Fruit fly (Drosophila melanogaster): ENCODE measurements around the gene CG32750.

Gene CG32750

dm6 chrX:6193183-6193810 lies 2.9 kb downstream of the CG32750 start (continued):
- peak in 1 of 2 experiments; percentile 16 for TF ChIP-seq Hr78 (GFP tag; optimal IDR thresholded peaks at IDR 0.05)
- peak; percentile 88 for TF ChIP-seq so (GFP tag; IDR thresholded peaks at IDR 0.05)
- no peak for TF ChIP-seq unc-4 (GFP tag; IDR thresholded peaks at IDR 0.05; ENCODE audit: partially characterized antibody)
- TF ChIP-seq grn (GFP tag; optimal IDR thresholded peaks at IDR 0.05): no peak
- no peak for TF ChIP-seq hbn (GFP tag; IDR thresholded peaks at IDR 0.05; ENCODE audit: partially characterized antibody)
- TF ChIP-seq Gsc (GFP tag; IDR thresholded peaks at IDR 0.05): peak; percentile 71
- no peak for TF ChIP-seq pum (GFP tag; optimal IDR thresholded peaks at IDR 0.05)
- TF ChIP-seq Deaf1 (tag; optimal IDR thresholded peaks at IDR 0.05): peak; percentile 76
- TF ChIP-seq CG15011 (GFP tag; optimal IDR thresholded peaks at IDR 0.05): peak; percentile 66
- peak; percentile 2 for TF ChIP-seq zen (tag; optimal IDR thresholded peaks at IDR 0.05)
- peak; percentile 39 for TF ChIP-seq CG15601 (tag; optimal IDR thresholded peaks at IDR 0.05)
- no peak for TF ChIP-seq CG9797 (GFP tag; optimal IDR thresholded peaks at IDR 0.05)
- TF ChIP-seq danr (GFP tag; IDR thresholded peaks at IDR 0.05): peak; percentile 80
- TF ChIP-seq gcm2 (GFP tag; optimal IDR thresholded peaks at IDR 0.05): no peak
- TF ChIP-seq CG17328 (GFP tag; IDR thresholded peaks at IDR 0.05): peak; percentile 84
- TF ChIP-seq Drgx (GFP tag; IDR thresholded peaks at IDR 0.05): peak; percentile 87
- TF ChIP-seq CG9932 (GFP tag; IDR thresholded peaks at IDR 0.05): peak; percentile 84
- TF ChIP-seq lbe (GFP tag; optimal IDR thresholded peaks at IDR 0.05): no peak
- TF ChIP-seq Fer1 (GFP tag; optimal IDR thresholded peaks at IDR 0.05): peak; percentile 92
- peak; percentile 81 for TF ChIP-seq ara (GFP tag; IDR thresholded peaks at IDR 0.05)
- no peak for TF ChIP-seq NK7.1 (GFP tag; optimal IDR thresholded peaks at IDR 0.05)
- no peak for TF ChIP-seq CG18764 (GFP tag; optimal IDR thresholded peaks at IDR 0.05)
- TF ChIP-seq Neu2 (GFP tag; optimal IDR thresholded peaks at IDR 0.05; ENCODE audit: borderline replicate concordance): no peak
- TF ChIP-seq CG7963 (GFP tag; IDR thresholded peaks at IDR 0.05; ENCODE audit: partially characterized antibody): no peak
- TF ChIP-seq Dad (GFP tag; optimal IDR thresholded peaks at IDR 0.05): peak; percentile 16
- TF ChIP-seq Hey (tag; optimal IDR thresholded peaks at IDR 0.05): no peak
- TF ChIP-seq da (GFP tag; optimal IDR thresholded peaks at IDR 0.05): no peak
- TF ChIP-seq Ets65A (GFP tag): peak; percentile 93
- peak; percentile 41 for TF ChIP-seq kah (GFP tag; optimal IDR thresholded peaks at IDR 0.05)
- TF ChIP-seq CG6689 (GFP tag; IDR thresholded peaks at IDR 0.05): peak; percentile 91
- no peak for TF ChIP-seq Hr39 (optimal IDR thresholded peaks at IDR 0.05)
- TF ChIP-seq CG12155 (GFP tag; optimal IDR thresholded peaks at IDR 0.05): peak; percentile 53
- peak; percentile 82 for TF ChIP-seq Oli (tag; optimal IDR thresholded peaks at IDR 0.05)
- peak; percentile 54 for TF ChIP-seq Abd-B (GFP tag; optimal IDR thresholded peaks at IDR 0.05)
- no peak for TF ChIP-seq CG9876 (GFP tag; optimal IDR thresholded peaks at IDR 0.05)
- TF ChIP-seq CG4854 (GFP tag; optimal IDR thresholded peaks at IDR 0.05): peak; percentile 34
- TF ChIP-seq Hr3 (GFP tag; optimal IDR thresholded peaks at IDR 0.05): peak; percentile 75
- TF ChIP-seq Dek (tag; optimal IDR thresholded peaks at IDR 0.05): peak; percentile 88
- peak; percentile 72 for TF ChIP-seq gsb (GFP tag; IDR thresholded peaks at IDR 0.05)
- peak; percentile 92 for TF ChIP-seq Hmr (GFP tag; optimal IDR thresholded peaks at IDR 0.05)
- TF ChIP-seq Taf1 (GFP tag; IDR thresholded peaks at IDR 0.05): peak; percentile 73
- peak; percentile 72 for TF ChIP-seq CG43689 (GFP tag; IDR thresholded peaks at IDR 0.05)
- no peak for TF ChIP-seq salm (tag; optimal IDR thresholded peaks at IDR 0.05)
- no peak for TF ChIP-seq dmrt11E (tag; optimal IDR thresholded peaks at IDR 0.05)
- no peak for TF ChIP-seq CG14710 (tag; optimal IDR thresholded peaks at IDR 0.05)
- TF ChIP-seq CG31224 (GFP tag; IDR thresholded peaks at IDR 0.05): peak; percentile 73
- peak; percentile 46; the same call in 1 of the 2 replicates for TF ChIP-seq chm (GFP tag; IDR thresholded peaks at IDR 0.05)
- TF ChIP-seq dmrt99B (tag; optimal IDR thresholded peaks at IDR 0.05): peak; percentile 88
- peak; percentile 91 for TF ChIP-seq CG6272 (GFP tag; IDR thresholded peaks at IDR 0.05)
- no peak for TF ChIP-seq CTCF (GFP tag; optimal IDR thresholded peaks at IDR 0.05)
- no peak for TF ChIP-seq CkIIα-i1 (GFP tag; IDR thresholded peaks at IDR 0.05)
